Worm (Caenorhabditis elegans) whole organism, young adult: ENCODE measurements around the gene F29F11.20.

Experiments used
- B0336.3 ChIP-seq: fragments of 200-800 bp; sonication (Bioruptor generic); IDR thresholded peaks from 2 replicates; pipeline ENCODE4 v1.3.6; 2022; ENCODE audit warnings: missing genetic modification characterization, missing compliant biosample characterization
- C17E4.6 ChIP-seq: fragments of 200-800 bp; sonication (Bioruptor generic); IDR thresholded peaks from 2 replicates; pipeline ENCODE4 v1.3.6; 2022; ENCODE audit warnings: missing genetic modification reagents, missing genetic modification characterization, missing compliant biosample characterization
- F23B12.7 ChIP-seq: sonication (generic microtip); optimal IDR thresholded peaks from 2 replicates; lab custom pipeline; 2017; ENCODE audit warnings: missing genetic modification characterization, mild to moderate bottlenecking, missing compliant biosample characterization, antibody characterized with exemption, moderate library complexity; ENCODE audit not compliant: insufficient read depth
- F49E8.2 ChIP-seq: sonication (generic microtip); optimal IDR thresholded peaks from 3 replicates; lab custom pipeline; 2017; ENCODE audit warnings: missing genetic modification characterization, mild to moderate bottlenecking, missing compliant biosample characterization, antibody characterized with exemption, moderate library complexity; ENCODE audit not compliant: insufficient read depth
- F55B11.4 ChIP-seq: sonication (generic microtip); optimal IDR thresholded peaks from 2 replicates; lab custom pipeline; 2016; ENCODE audit warnings: missing compliant biosample characterization, missing genetic modification characterization, borderline replicate concordance; ENCODE audit not compliant: insufficient read depth
- K12H6.12 ChIP-seq: fragments of 200-800 bp; sonication (Bioruptor generic); optimal IDR thresholded peaks from 2 replicates; lab custom pipeline; 2018; ENCODE audit warnings: mild to moderate bottlenecking, missing genetic modification characterization, missing compliant biosample characterization
- ZK185.1 ChIP-seq: sonication (generic microtip); optimal IDR thresholded peaks from 2 replicates; lab custom pipeline; 2016; ENCODE audit warnings: mild to moderate bottlenecking, missing genetic modification characterization, missing compliant biosample characterization; ENCODE audit not compliant: poor library complexity, severe bottlenecking
- ama-1 ChIP-seq, 3 experiments: fragments of 150-350 bp in 1 of 3; sonication (generic microtip) in 2 of 3; optimal IDR thresholded peaks; 2 replicates each; lab custom pipeline; 2014 to 2018; ENCODE audit warnings: missing biosample characterization in 2 of 3, missing genetic modification characterization in 2 of 3, missing genetic modification reagents in 2 of 3
- atf-7 ChIP-seq: sonication (generic microtip); optimal IDR thresholded peaks from 2 replicates; lab custom pipeline; 2017; ENCODE audit warnings: mild to moderate bottlenecking, missing genetic modification characterization, missing compliant biosample characterization
- athp-1 ChIP-seq: sonication (generic microtip); optimal IDR thresholded peaks from 2 replicates; lab custom pipeline; 2017; ENCODE audit warnings: mild to moderate bottlenecking, missing genetic modification characterization, missing compliant biosample characterization
- attf-6 ChIP-seq: fragments of 200-800 bp; sonication (Bioruptor generic); IDR thresholded peaks from 2 replicates; pipeline ENCODE4 v1.3.6; 2022; ENCODE audit warnings: missing genetic modification reagents, missing genetic modification characterization, missing compliant biosample characterization
- bed-2 ChIP-seq: fragments of 200-800 bp; sonication (Bioruptor generic); IDR thresholded peaks from 2 replicates; pipeline ENCODE4 v1.3.6; 2022; ENCODE audit warnings: missing genetic modification reagents, missing genetic modification characterization, missing compliant biosample characterization
- cebp-1 ChIP-seq, 2 experiments: fragments of 200-800 bp in 1 of 2; sonication (Bioruptor generic) in 1 of 2; sonication (generic microtip) in 1 of 2; IDR thresholded peaks in 1 of 2; optimal IDR thresholded peaks in 1 of 2; 2 replicates each; pipeline versions ENCODE4 v1.3.6 to Lab custom; 2017 to 2022; ENCODE audit warnings: missing compliant biosample characterization in 2 of 2, missing genetic modification characterization in 2 of 2, mild to moderate bottlenecking in 1 of 2, missing genetic modification reagents in 1 of 2, moderate library complexity in 1 of 2
- ceh-27 ChIP-seq: fragments of 200-800 bp; sonication (Bioruptor generic); optimal IDR thresholded peaks from 2 replicates; lab custom pipeline; 2018; ENCODE audit warnings: mild to moderate bottlenecking, missing genetic modification characterization, moderate library complexity, missing compliant biosample characterization
- ceh-91 ChIP-seq: fragments of 200-800 bp; sonication (Bioruptor generic); IDR thresholded peaks from 2 replicates; pipeline ENCODE4 v1.3.6; 2022; ENCODE audit warnings: missing genetic modification reagents, missing genetic modification characterization, missing compliant biosample characterization
- die-1 ChIP-seq: sonication (generic microtip); optimal IDR thresholded peaks from 2 replicates; lab custom pipeline; 2016; ENCODE audit warnings: missing genotype, mild to moderate bottlenecking, missing genetic modification characterization, missing compliant biosample characterization
- dox-1 ChIP-seq: fragments of 200-800 bp; sonication (Bioruptor generic); IDR thresholded peaks from 2 replicates; pipeline ENCODE4 v1.3.6; 2022; ENCODE audit warnings: missing genetic modification reagents, missing genetic modification characterization, missing compliant biosample characterization
- dpff-1 ChIP-seq: sonication (generic microtip); optimal IDR thresholded peaks from 2 replicates; lab custom pipeline; 2017; ENCODE audit warnings: mild to moderate bottlenecking, missing genetic modification characterization, missing compliant biosample characterization
- efl-1 ChIP-seq: fragments of 150-350 bp; optimal IDR thresholded peaks from 2 replicates; lab custom pipeline; 2014; ENCODE audit warnings: missing biosample characterization, missing genetic modification reagents, missing genetic modification characterization
- ets-4 ChIP-seq: fragments of 200-800 bp; sonication (Bioruptor generic); optimal IDR thresholded peaks from 2 replicates; lab custom pipeline; 2018; ENCODE audit warnings: mild to moderate bottlenecking, missing genetic modification characterization, missing compliant biosample characterization
- hlh-12 ChIP-seq: sonication (generic microtip); optimal IDR thresholded peaks from 2 replicates; lab custom pipeline; 2016; ENCODE audit warnings: missing genetic modification characterization, missing compliant biosample characterization
- hmg-1.2 ChIP-seq: fragments of 200-800 bp; sonication (Bioruptor generic); IDR thresholded peaks from 2 replicates; pipeline ENCODE4 v1.3.6; 2022; ENCODE audit warnings: missing genetic modification reagents, missing genetic modification characterization, missing compliant biosample characterization
- let-526 ChIP-seq: fragments of 200-800 bp; sonication (Bioruptor generic); IDR thresholded peaks from 2 replicates; pipeline ENCODE4 v1.3.6; 2022; ENCODE audit warnings: missing genetic modification reagents, missing genetic modification characterization, missing compliant biosample characterization
- let-607 ChIP-seq, 2 experiments: fragments of 200-800 bp in 1 of 2; sonication (Bioruptor generic) in 1 of 2; sonication (generic microtip) in 1 of 2; optimal IDR thresholded peaks; 2 replicates each; lab custom pipeline; 2016 to 2018; ENCODE audit warnings: mild to moderate bottlenecking in 2 of 2, missing compliant biosample characterization in 2 of 2, missing genetic modification characterization in 2 of 2, moderate library complexity in 2 of 2, missing genotype in 1 of 2
- lin-35 ChIP-seq, 3 experiments: fragments of 150-350 bp in 2 of 3; sonication (generic microtip) in 1 of 3; optimal IDR thresholded peaks; 2 replicates each; lab custom pipeline; 2014 to 2018; ENCODE audit warnings: missing biosample characterization in 3 of 3, missing genetic modification characterization in 3 of 3, missing genetic modification reagents in 3 of 3
- mel-28 ChIP-seq: sonication (generic microtip); optimal IDR thresholded peaks from 2 replicates; lab custom pipeline; 2016; ENCODE audit warnings: borderline replicate concordance, mild to moderate bottlenecking, missing genetic modification characterization, missing compliant biosample characterization
- mxl-1 ChIP-seq: sonication (generic microtip); optimal IDR thresholded peaks from 2 replicates; lab custom pipeline; 2016; ENCODE audit warnings: missing genetic modification characterization, missing compliant biosample characterization
- nfya-1 ChIP-seq: sonication (generic microtip); optimal IDR thresholded peaks from 2 replicates; lab custom pipeline; 2017; ENCODE audit warnings: antibody characterized with exemption, missing compliant biosample characterization, missing genetic modification characterization, borderline replicate concordance; ENCODE audit not compliant: insufficient read depth
- nhr-80 ChIP-seq: sonication (generic microtip); optimal IDR thresholded peaks from 2 replicates; lab custom pipeline; 2016; ENCODE audit warnings: missing genetic modification characterization, missing compliant biosample characterization
- rcor-1 ChIP-seq: fragments of 200-800 bp; sonication (Bioruptor generic); IDR thresholded peaks from 2 replicates; pipeline ENCODE4 v1.3.6; 2022; ENCODE audit warnings: missing genetic modification reagents, missing genetic modification characterization, missing compliant biosample characterization
- rec-8 ChIP-seq, 2 experiments: sonication (generic microtip); optimal IDR thresholded peaks; 2 replicates each; lab custom pipeline; 2016; ENCODE audit warnings: mild to moderate bottlenecking in 2 of 2, missing genetic modification characterization in 2 of 2, missing genetic modification reagents in 2 of 2, missing genotype in 2 of 2, missing biosample characterization in 1 of 2, missing compliant biosample characterization in 1 of 2, moderate library complexity in 1 of 2
- somi-1 ChIP-seq: fragments of 200-800 bp; sonication (Bioruptor generic); optimal IDR thresholded peaks from 2 replicates; lab custom pipeline; 2018; ENCODE audit warnings: mild to moderate bottlenecking, missing genetic modification characterization, missing compliant biosample characterization
- unc-62 ChIP-seq: fragments of 150-350 bp; optimal IDR thresholded peaks from 2 replicates; lab custom pipeline; 2014; ENCODE audit warnings: missing biosample characterization, missing genetic modification reagents, missing genetic modification characterization
- zim-3 ChIP-seq: sonication (generic microtip); optimal IDR thresholded peaks from 2 replicates; lab custom pipeline; 2017; ENCODE audit warnings: mild to moderate bottlenecking, missing genetic modification characterization, moderate library complexity, missing compliant biosample characterization
- ztf-25 ChIP-seq: fragments of 200-800 bp; sonication (Bioruptor generic); IDR thresholded peaks from 2 replicates; pipeline ENCODE4 v1.3.6; 2022; ENCODE audit warnings: missing genetic modification reagents, missing genetic modification characterization, missing compliant biosample characterization
- ztf-26 ChIP-seq: sonication (generic microtip); optimal IDR thresholded peaks from 2 replicates; lab custom pipeline; 2017; ENCODE audit warnings: missing genetic modification characterization, missing compliant biosample characterization

Gene F29F11.20

ce11 chrV:10681117-10681959, 6.4 kb upstream of the F29F11.20 start (continued):
- peak; percentile 53 for TF ChIP-seq dox-1 (GFP tag; lab: Robert Waterston, UW)
- no peak for TF ChIP-seq attf-6 (GFP tag; lab: Robert Waterston, UW)
- TF ChIP-seq B0336.3 (GFP tag; lab: Robert Waterston, UW), result peak; percentile 79; the same call in 1 of the 2 replicates
- peak; percentile 59 for TF ChIP-seq ztf-26 (tag; lab: Kevin White, UChicago)
- no peak for TF ChIP-seq hlh-12 (tag; lab: Kevin White, UChicago)
- no peak for TF ChIP-seq ama-1 (optimal IDR thresholded peaks at IDR 0.05; lab: Kevin White, UChicago)
- TF ChIP-seq ama-1 (GFP tag; optimal IDR thresholded peaks at IDR 0.05; lab: Kevin White, UChicago), result no peak
- peak; percentile 33 for TF ChIP-seq die-1
- TF ChIP-seq C17E4.6, result no peak
- no peak for TF ChIP-seq mel-28 (tag; lab: Kevin White, UChicago)
- TF ChIP-seq ztf-25 (GFP tag; lab: Robert Waterston, UW), result no peak
- TF ChIP-seq somi-1, result peak; percentile 29
- peak; percentile 40 for TF ChIP-seq ceh-27 (GFP tag; lab: Kevin White, UChicago)
- TF ChIP-seq K12H6.12, result no peak
- no peak for TF ChIP-seq ZK185.1 (tag; lab: Kevin White, UChicago)
- no peak for TF ChIP-seq rcor-1 (GFP tag; lab: Robert Waterston, UW)
- no peak for TF ChIP-seq unc-62 (GFP tag; lab: Kevin White, UChicago)

- no peak for TF ChIP-seq F49E8.2 (tag; lab: Kevin White, UChicago)
These were observed 5.6 kb upstream of the F29F11.20 start, which contains the start of gene gsp-1 for ce11 chrV:10682122-10682521. Gene gsp-1 (plus strand): TSS chrV:10682422.

ce11 chrV:10683458-10683857, 4.2 kb upstream of the F29F11.20 start:
- TF ChIP-seq hmg-1.2 (GFP tag; lab: Robert Waterston, UW) (peak; percentile 90), rec-8 (tag; optimal IDR thresholded peaks at IDR 0.05; lab: Kevin White, UChicago) (no peak), ceh-91 (no peak)

ce11 chrV:10684748-10685147, 3.0 kb upstream of the F29F11.20 start:
- no peak for TF ChIP-seq let-526 (GFP tag; lab: Robert Waterston, UW)
- TF ChIP-seq hmg-1.2 (GFP tag; lab: Robert Waterston, UW), result no peak
- TF ChIP-seq zim-3 (tag; lab: Kevin White, UChicago), result no peak
- no peak for TF ChIP-seq ama-1 (optimal IDR thresholded peaks at IDR 0.05; lab: Kevin White, UChicago)
- no peak for TF ChIP-seq ama-1 (GFP tag; optimal IDR thresholded peaks at IDR 0.05; lab: Kevin White, UChicago)
- TF ChIP-seq, all 124 proteins: peak for 0

- no peak for TF ChIP-seq F55B11.4 (tag; lab: Kevin White, UChicago)
- peak; percentile 7; the same call in 1 of the 2 replicates for TF ChIP-seq hmg-1.2 (GFP tag; lab: Robert Waterston, UW)
These were observed 3.6 kb downstream of the F29F11.20 start for ce11 chrV:10691313-10691712.

- no peak for TF ChIP-seq cebp-1 (GFP tag; IDR thresholded peaks at IDR 0.05; lab: Robert Waterston, UW)
- peak; percentile 51 for TF ChIP-seq cebp-1 (tag; optimal IDR thresholded peaks at IDR 0.05; lab: Kevin White, UChicago)
- no peak for TF ChIP-seq bed-2 (GFP tag; lab: Robert Waterston, UW)
- TF ChIP-seq athp-1 (tag; lab: Kevin White, UChicago), result no peak
- TF ChIP-seq efl-1 (GFP tag; lab: Kevin White, UChicago), result no peak
- no peak for TF ChIP-seq dpff-1 (tag; lab: Kevin White, UChicago)
- peak; percentile 30 for TF ChIP-seq ets-4 (GFP tag; lab: Kevin White, UChicago)
- TF ChIP-seq nfya-1, result no peak
- TF ChIP-seq atf-7 (tag; lab: Kevin White, UChicago), result peak; percentile 75
- TF ChIP-seq lin-35 (GFP tag; optimal IDR thresholded peaks at IDR 0.05; lab: Kevin White, UChicago), result no peak
- peak; percentile 98 for TF ChIP-seq nhr-80 (tag; lab: Kevin White, UChicago)
- no peak for TF ChIP-seq F23B12.7 (tag; lab: Kevin White, UChicago)
- TF ChIP-seq let-607 (tag; optimal IDR thresholded peaks at IDR 0.05; lab: Kevin White, UChicago), result peak in 1 of 2 experiments; percentile 27
- no peak for TF ChIP-seq mxl-1
- TF ChIP-seq mel-28 (tag; lab: Kevin White, UChicago), result no peak
These were observed 6.0 kb downstream of the F29F11.20 start for ce11 chrV:10693749-10694148.
